ENCODE assay signal across 3 fruit fly cellular contexts in genomic region chrX:20693814-20694452, dm6.
TF ChIP-seq lines count a peak whose summit lies in the region.

No protein-coding gene starts in this region.

- no peak for TF ChIP-seq CTCF in whole organism, embryonic (GFP tag; optimal IDR thresholded peaks at IDR 0.05; lab: Kevin White, UChicago)

TF ChIP-seq in whole organism, embryonic, 481 proteins besides CTCF, POLR2A, EP300 and RAD21:
- no peak for TF ChIP-seq dmrt99B (tag; optimal IDR thresholded peaks at IDR 0.05; lab: Kevin White, UChicago)
- TF ChIP-seq CG32772 (GFP tag; IDR thresholded peaks at IDR 0.05; lab: Robert Waterston, UW): no peak
- TF ChIP-seq CG10321 (GFP tag; IDR thresholded peaks at IDR 0.05; lab: Robert Waterston, UW): peak; percentile 84
- TF ChIP-seq CG1832 (GFP tag; optimal IDR thresholded peaks at IDR 0.05; lab: Kevin White, UChicago): peak; percentile 89
- peak; percentile 20 for TF ChIP-seq Deaf1 (tag; optimal IDR thresholded peaks at IDR 0.05; lab: Kevin White, UChicago)
- TF ChIP-seq onecut (GFP tag; IDR thresholded peaks at IDR 0.05; lab: Robert Waterston, UW): no peak
- no peak for TF ChIP-seq Meics (GFP tag; optimal IDR thresholded peaks at IDR 0.05; lab: Kevin White, UChicago)
- TF ChIP-seq da (GFP tag; optimal IDR thresholded peaks at IDR 0.05; lab: Kevin White, UChicago): no peak
- peak in 1 of 2 experiments; percentile 74 for TF ChIP-seq tll (GFP tag; optimal IDR thresholded peaks at IDR 0.05; lab: Kevin White, UChicago)
- no peak for TF ChIP-seq HLH4C (GFP tag; IDR thresholded peaks at IDR 0.05; lab: Robert Waterston, UW; ENCODE audit: partially characterized antibody)
- TF ChIP-seq Nf-YB (GFP tag; optimal IDR thresholded peaks at IDR 0.05; lab: Kevin White, UChicago): peak; percentile 96
- TF ChIP-seq sens (GFP tag; lab: Kevin White, UChicago): peak; percentile 7
- peak; percentile 69 for TF ChIP-seq kni (GFP tag; optimal IDR thresholded peaks at IDR 0.05; lab: Kevin White, UChicago)
- no peak for TF ChIP-seq Dad (GFP tag; optimal IDR thresholded peaks at IDR 0.05; lab: Kevin White, UChicago)
- peak; percentile 85 for TF ChIP-seq z (GFP tag; IDR thresholded peaks at IDR 0.05; lab: Robert Waterston, UW)
- peak; percentile 49 for TF ChIP-seq sd (tag; optimal IDR thresholded peaks at IDR 0.05; lab: Kevin White, UChicago)
- peak; percentile 9 for TF ChIP-seq ewg (GFP tag; optimal IDR thresholded peaks at IDR 0.05; lab: Kevin White, UChicago)
- TF ChIP-seq Nf-YC (tag; optimal IDR thresholded peaks at IDR 0.05; lab: Kevin White, UChicago): peak; percentile 96
- peak; percentile 51 to 66 for TF ChIP-seq Trl (optimal IDR thresholded peaks at IDR 0.05; lab: Kevin White, UChicago)
- no peak for TF ChIP-seq Trl (GFP tag; optimal IDR thresholded peaks at IDR 0.05; lab: Kevin White, UChicago)
- peak; percentile 0 for TF ChIP-seq D19A (tag; optimal IDR thresholded peaks at IDR 0.05; lab: Kevin White, UChicago)
- TF ChIP-seq seq (GFP tag; IDR thresholded peaks at IDR 0.05; lab: Robert Waterston, UW): peak; percentile 86
- TF ChIP-seq pros (GFP tag; optimal IDR thresholded peaks at IDR 0.05; lab: Kevin White, UChicago): peak; percentile 69
- TF ChIP-seq run (tag; optimal IDR thresholded peaks at IDR 0.05; lab: Kevin White, UChicago): peak; percentile 91
- TF ChIP-seq CG15479 (GFP tag; optimal IDR thresholded peaks at IDR 0.05; lab: Kevin White, UChicago): peak; percentile 95
- peak; percentile 96 for TF ChIP-seq cg (GFP tag; optimal IDR thresholded peaks at IDR 0.05; lab: Kevin White, UChicago)
- TF ChIP-seq kay (GFP tag; optimal IDR thresholded peaks at IDR 0.05; lab: Kevin White, UChicago): no peak
- peak; percentile 99 for TF ChIP-seq CG4360 (GFP tag; IDR thresholded peaks at IDR 0.05; lab: Robert Waterston, UW)
- TF ChIP-seq sqz (GFP tag; optimal IDR thresholded peaks at IDR 0.05; lab: Kevin White, UChicago): peak; percentile 80
- TF ChIP-seq Adf1 (GFP tag; IDR thresholded peaks at IDR 0.05; lab: Robert Waterston, UW): peak; percentile 91

TF ChIP-seq in whole organism, prepupa, 60 proteins besides CTCF, POLR2A, EP300 and RAD21:
- TF ChIP-seq CG11902 (GFP tag; optimal IDR thresholded peaks at IDR 0.05; lab: Kevin White, UChicago): no peak
- TF ChIP-seq lz (GFP tag; optimal IDR thresholded peaks at IDR 0.05; lab: Kevin White, UChicago): no peak
- TF ChIP-seq CG11762 (GFP tag; optimal IDR thresholded peaks at IDR 0.05; lab: Kevin White, UChicago; ENCODE audit: insufficient read depth): no peak
- no peak for TF ChIP-seq esn (GFP tag; optimal IDR thresholded peaks at IDR 0.05; lab: Kevin White, UChicago)
- peak in 1 of 2 experiments; percentile 7 for TF ChIP-seq ss (GFP tag; optimal IDR thresholded peaks at IDR 0.05; lab: Kevin White, UChicago)
- TF ChIP-seq dac (GFP tag; optimal IDR thresholded peaks at IDR 0.05; lab: Kevin White, UChicago): no peak
- TF ChIP-seq CG8119 (GFP tag; IDR thresholded peaks at IDR 0.05; lab: Robert Waterston, UW): no peak; the same call in 2 of the 3 replicates
- TF ChIP-seq fd85E (GFP tag; optimal IDR thresholded peaks at IDR 0.05; lab: Kevin White, UChicago): no peak
- TF ChIP-seq CG6276 (GFP tag; optimal IDR thresholded peaks at IDR 0.05; lab: Kevin White, UChicago): no peak
- TF ChIP-seq Smox (GFP tag; optimal IDR thresholded peaks at IDR 0.05; lab: Kevin White, UChicago): no peak
- peak; percentile 11 for TF ChIP-seq CG32006 (GFP tag; optimal IDR thresholded peaks at IDR 0.05; lab: Kevin White, UChicago)
- peak; percentile 42; the same call in 1 of the 3 replicates for TF ChIP-seq eg (GFP tag; IDR thresholded peaks at IDR 0.05; lab: Robert Waterston, UW)
- no peak for TF ChIP-seq Eip78C (GFP tag; lab: Kevin White, UChicago)

TF ChIP-seq in whole organism, pupa, 21 proteins besides CTCF, POLR2A, EP300 and RAD21:
- TF ChIP-seq CG8301 (tag; optimal IDR thresholded peaks at IDR 0.05; lab: Kevin White, UChicago) (peak; percentile 3), CG10348 (GFP tag; IDR thresholded peaks at IDR 0.05; lab: Robert Waterston, UW) (no peak), CG14655 (GFP tag; optimal IDR thresholded peaks at IDR 0.05; lab: Kevin White, UChicago) (peak; percentile 35), CG32121 (GFP tag; IDR thresholded peaks at IDR 0.05; lab: Robert Waterston, UW) (0 out of 2 replicates have a peak, but pooled peaks have one; percentile 17), CG4496 (GFP tag; IDR thresholded peaks at IDR 0.05; lab: Robert Waterston, UW) (no peak)
